Worm (Caenorhabditis elegans) whole organism, L2 larva: ENCODE data around the gene sld-5.

Source experiments
- ama-1 ChIP-seq: fragments of 150-350 bp; optimal IDR thresholded peaks from 2 replicates; lab custom pipeline; 2018; ENCODE audit warnings: inconsistent platforms
- ceh-82 ChIP-seq: fragments of 150-350 bp; optimal IDR thresholded peaks from 2 replicates; lab custom pipeline; 2014; ENCODE audit warnings: missing biosample characterization, missing genetic modification characterization
- dmd-4 ChIP-seq: sonication (generic microtip); optimal IDR thresholded peaks from 2 replicates; lab custom pipeline; 2017; ENCODE audit warnings: missing biosample characterization, missing genetic modification characterization
- fos-1 ChIP-seq: fragments of 150-350 bp; optimal IDR thresholded peaks from 2 replicates; lab custom pipeline; 2014; ENCODE audit warnings: missing biosample characterization, missing genetic modification characterization
- lin-11 ChIP-seq: fragments of 150-350 bp; sonication (generic microtip); optimal IDR thresholded peaks from 2 replicates; lab custom pipeline; 2014; ENCODE audit warnings: missing biosample characterization, missing genetic modification characterization, inconsistent platforms, mixed read lengths
- lin-13 ChIP-seq: fragments of 150-350 bp; optimal IDR thresholded peaks from 2 replicates; lab custom pipeline; 2014; ENCODE audit warnings: missing biosample characterization, missing genetic modification reagents, missing genetic modification characterization
- mdl-1 ChIP-seq, 2 experiments: fragments of 150-350 bp in 1 of 2; sonication (generic microtip) in 1 of 2; optimal IDR thresholded peaks; 2 replicates each; lab custom pipeline; 2017; ENCODE audit warnings: missing biosample characterization in 2 of 2, missing genetic modification characterization in 2 of 2
- nhr-11 ChIP-seq: fragments of 150-350 bp; optimal IDR thresholded peaks from 2 replicates; lab custom pipeline; 2014; ENCODE audit warnings: missing biosample characterization, missing genetic modification characterization
- nhr-237 ChIP-seq: fragments of 150-350 bp; optimal IDR thresholded peaks from 2 replicates; lab custom pipeline; 2014; ENCODE audit warnings: missing biosample characterization, missing genetic modification characterization
- unc-39 ChIP-seq: fragments of 150-350 bp; optimal IDR thresholded peaks from 2 replicates; lab custom pipeline; 2014; ENCODE audit warnings: missing biosample characterization, missing genetic modification characterization
- unc-55 ChIP-seq: fragments of 150-350 bp; sonication (generic microtip); optimal IDR thresholded peaks from 3 replicates; lab custom pipeline; 2014; ENCODE audit warnings: missing biosample characterization, missing genetic modification reagents, missing genetic modification characterization
- unc-62 ChIP-seq: fragments of 150-350 bp; optimal IDR thresholded peaks from 2 replicates; lab custom pipeline; 2014; ENCODE audit warnings: missing biosample characterization, missing genetic modification reagents, missing genetic modification characterization
- zag-1 ChIP-seq: fragments of 150-350 bp; optimal IDR thresholded peaks from 2 replicates; lab custom pipeline; 2014; ENCODE audit warnings: missing biosample characterization, missing genetic modification characterization
- ztf-11 ChIP-seq: sonication (generic microtip); optimal IDR thresholded peaks from 2 replicates; lab custom pipeline; 2017; ENCODE audit warnings: missing biosample characterization, missing genetic modification characterization

DNA sequence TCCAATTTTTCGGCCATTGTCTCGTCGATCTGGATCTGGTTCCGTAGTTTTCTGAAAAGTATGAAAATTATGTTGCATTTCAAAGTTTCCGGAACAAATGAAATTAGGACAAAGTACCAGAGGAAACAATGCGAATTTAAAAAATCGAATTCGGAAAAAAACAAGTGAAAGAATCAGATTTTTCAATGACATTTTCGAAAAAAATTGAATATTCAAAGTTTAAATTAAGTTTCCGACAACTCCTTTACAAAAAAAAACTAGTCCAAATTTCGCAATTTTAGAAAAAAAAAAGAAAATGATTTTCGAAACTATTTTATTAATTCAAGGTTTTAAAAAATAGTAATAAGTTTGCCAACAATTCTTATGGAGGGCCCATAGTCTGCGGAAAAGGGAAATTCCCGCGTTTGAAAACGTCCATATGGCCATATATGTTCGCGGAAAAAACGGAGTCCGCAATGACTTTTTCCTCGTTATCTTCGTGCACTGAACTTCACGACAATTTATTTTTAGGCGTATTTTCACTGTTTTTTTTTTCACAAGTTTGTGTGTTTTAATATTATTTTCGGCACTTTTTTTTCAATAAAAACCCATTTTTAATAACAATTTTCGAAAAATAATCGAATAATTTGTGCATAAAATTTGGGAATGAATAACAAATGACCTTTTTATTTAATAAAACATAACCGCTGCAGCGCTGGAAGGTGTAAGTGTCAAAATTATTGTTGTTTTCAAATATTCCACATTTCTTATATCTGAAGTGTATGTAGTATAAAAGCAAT, 45.3 kb downstream of the sld-5 start, which contains the start of the genes fbxa-115 and Y113G7B.27:
- TF ChIP-seq mdl-1 (tag; optimal IDR thresholded peaks at IDR 0.05; lab: Kevin White, UChicago): no peak
- TF ChIP-seq unc-55 (GFP tag; lab: Kevin White, UChicago): no peak
- TF ChIP-seq lin-11 (tag; lab: Kevin White, UChicago): no peak
- TF ChIP-seq nhr-237 (tag; lab: Kevin White, UChicago): no peak
- TF ChIP-seq ztf-11: no peak
- TF ChIP-seq ceh-82 (tag; lab: Kevin White, UChicago): no peak
- TF ChIP-seq lin-13: no peak
- TF ChIP-seq ama-1 (lab: Kevin White, UChicago): no peak
- no peak for TF ChIP-seq unc-62
- TF ChIP-seq fos-1 (tag; lab: Kevin White, UChicago): no peak
- no peak for TF ChIP-seq dmd-4
- TF ChIP-seq nhr-11 (tag; lab: Kevin White, UChicago): no peak
- no peak for TF ChIP-seq unc-39 (tag; lab: Kevin White, UChicago)
- TF ChIP-seq zag-1 (tag; lab: Kevin White, UChicago): no peak
